Fruit fly (Drosophila melanogaster) whole organism, prepupa: ENCODE data around the gene CG11380.

Experiments used
- CG10669 ChIP-seq: fragments of 200-800 bp; sonication (Bioruptor generic); optimal IDR thresholded peaks from 3 replicates; lab custom pipeline; 2018; ENCODE audit warnings: missing biosample characterization, mild to moderate bottlenecking, missing genetic modification characterization, moderate library complexity
- CG11294 ChIP-seq: fragments of 200-800 bp; sonication (Bioruptor generic); IDR thresholded peaks from 2 replicates; pipeline ENCODE4 v1.3.6; 2022; ENCODE audit warnings: missing biosample characterization, missing genetic modification characterization
- CG11762 ChIP-seq: fragments of 200-800 bp; sonication (Bioruptor generic); optimal IDR thresholded peaks from 3 replicates; lab custom pipeline; 2016; ENCODE audit warnings: missing biosample characterization, missing genetic modification characterization; ENCODE audit not compliant: insufficient read depth
- CG11902 ChIP-seq: fragments of 200-800 bp; sonication (Bioruptor generic); optimal IDR thresholded peaks from 3 replicates; lab custom pipeline; 2016; ENCODE audit warnings: missing biosample characterization, missing genetic modification characterization
- CG15336 ChIP-seq: fragments of 200-800 bp; sonication (Bioruptor generic); IDR thresholded peaks from 2 replicates; pipeline ENCODE4 v1.3.6; 2022; ENCODE audit warnings: missing biosample characterization, missing genetic modification characterization
- CG1621 ChIP-seq: fragments of 200-800 bp; sonication (Bioruptor generic); optimal IDR thresholded peaks from 3 replicates; lab custom pipeline; 2018; ENCODE audit warnings: missing biosample characterization, mild to moderate bottlenecking, missing genetic modification characterization
- CG3032 ChIP-seq: fragments of 200-800 bp; optimal IDR thresholded peaks from 2 replicates; lab custom pipeline; 2019; ENCODE audit warnings: missing biosample characterization, mild to moderate bottlenecking, missing genetic modification characterization, moderate library complexity
- CG34406 ChIP-seq: fragments of 200-800 bp; sonication (Bioruptor generic); optimal IDR thresholded peaks from 3 replicates; lab custom pipeline; 2016; ENCODE audit warnings: missing biosample characterization, missing genetic modification characterization
- CG3919 ChIP-seq: fragments of 200-800 bp; sonication (Bioruptor generic); optimal IDR thresholded peaks from 3 replicates; lab custom pipeline; 2016; ENCODE audit warnings: missing biosample characterization, missing genetic modification characterization
- CG4318 ChIP-seq: fragments of 200-800 bp; sonication (Bioruptor generic); optimal IDR thresholded peaks from 3 replicates; lab custom pipeline; 2017; ENCODE audit warnings: missing biosample characterization, mild to moderate bottlenecking, missing genetic modification characterization
- CG6792 ChIP-seq: fragments of 200-800 bp; sonication (Bioruptor generic); optimal IDR thresholded peaks from 3 replicates; lab custom pipeline; 2016; ENCODE audit warnings: missing biosample characterization, missing genetic modification characterization
- CG6808 ChIP-seq: fragments of 200-800 bp; sonication (Bioruptor generic); optimal IDR thresholded peaks from 3 replicates; lab custom pipeline; 2017; ENCODE audit warnings: missing biosample characterization, missing genetic modification characterization, mild to moderate bottlenecking, moderate library complexity, missing genetic modification reagents
- CG6854 ChIP-seq: fragments of 200-800 bp; sonication (Bioruptor generic); optimal IDR thresholded peaks from 2 replicates; lab custom pipeline; 2017; ENCODE audit warnings: missing biosample characterization, mild to moderate bottlenecking, missing genetic modification characterization
- CG7368 ChIP-seq: fragments of 200-800 bp; sonication (Bioruptor generic); optimal IDR thresholded peaks from 3 replicates; lab custom pipeline; 2016; ENCODE audit warnings: missing biosample characterization, missing genetic modification characterization
- CG8119 ChIP-seq: fragments of 200-800 bp; sonication (Bioruptor generic); IDR thresholded peaks from 3 replicates; pipeline ENCODE4 v1.3.6; 2022; ENCODE audit warnings: missing biosample characterization, missing genetic modification characterization
- CG9139 ChIP-seq: fragments of 200-800 bp; sonication (Bioruptor generic); optimal IDR thresholded peaks from 3 replicates; lab custom pipeline; 2017; ENCODE audit warnings: missing biosample characterization, mild to moderate bottlenecking, missing genetic modification characterization
- Eip75B ChIP-seq: fragments of 200-800 bp; sonication (Bioruptor generic); optimal IDR thresholded peaks from 3 replicates; lab custom pipeline; 2016; ENCODE audit warnings: missing biosample characterization, missing genetic modification characterization
- Eip78C ChIP-seq: fragments of 200-800 bp; sonication (Bioruptor generic); peaks from one replicate; lab custom pipeline; 2016; ENCODE audit warnings: missing biosample characterization, missing genetic modification characterization
- Eip93F ChIP-seq: fragments of 200-800 bp; sonication (Bioruptor generic); optimal IDR thresholded peaks from 2 replicates; lab custom pipeline; 2016; ENCODE audit warnings: missing biosample characterization, mild to moderate bottlenecking, missing genetic modification characterization
- Ets96B ChIP-seq: fragments of 200-800 bp; optimal IDR thresholded peaks from 2 replicates; lab custom pipeline; 2019; ENCODE audit warnings: missing biosample characterization, mild to moderate bottlenecking, missing genetic modification characterization, moderate library complexity
- Gug ChIP-seq: fragments of 200-800 bp; sonication (Bioruptor generic); IDR thresholded peaks from 2 replicates; pipeline ENCODE4 v1.3.6; 2022; ENCODE audit warnings: missing biosample characterization, missing genetic modification characterization
- Hr38 ChIP-seq: sonication (Bioruptor generic); optimal IDR thresholded peaks from 2 replicates; lab custom pipeline; 2016; ENCODE audit warnings: missing biosample characterization, missing genetic modification characterization
- Hr39 ChIP-seq: fragments of 200-800 bp; sonication (Bioruptor generic); optimal IDR thresholded peaks from 2 replicates; lab custom pipeline; 2016; ENCODE audit warnings: missing biosample characterization, missing genetic modification characterization
- Hr4 ChIP-seq: fragments of 200-800 bp; sonication (Bioruptor generic); optimal IDR thresholded peaks from 3 replicates; lab custom pipeline; 2016; ENCODE audit warnings: missing biosample characterization, missing genetic modification characterization
- Lpt ChIP-seq: fragments of 200-800 bp; sonication (Bioruptor generic); optimal IDR thresholded peaks from 3 replicates; lab custom pipeline; 2016; ENCODE audit warnings: missing biosample characterization, missing genetic modification characterization
- Smox ChIP-seq: fragments of 200-800 bp; sonication (Bioruptor generic); optimal IDR thresholded peaks from 3 replicates; lab custom pipeline; 2016; ENCODE audit warnings: missing biosample characterization, missing genetic modification characterization
- Sox102F ChIP-seq: fragments of 200-800 bp; sonication (Bioruptor generic); optimal IDR thresholded peaks from 2 replicates; lab custom pipeline; 2016; ENCODE audit warnings: missing biosample characterization, mild to moderate bottlenecking, missing genetic modification characterization
- Sox14 ChIP-seq: fragments of 200-800 bp; sonication (Bioruptor generic); optimal IDR thresholded peaks from 3 replicates; lab custom pipeline; 2016; ENCODE audit warnings: missing biosample characterization, missing genetic modification characterization
- Sox15 ChIP-seq: fragments of 200-800 bp; sonication (Bioruptor generic); optimal IDR thresholded peaks from 3 replicates; lab custom pipeline; 2016; ENCODE audit warnings: missing biosample characterization, missing genetic modification characterization
- achi ChIP-seq: fragments of 200-800 bp; sonication (Bioruptor generic); optimal IDR thresholded peaks from 3 replicates; lab custom pipeline; 2016; ENCODE audit warnings: missing biosample characterization, missing genetic modification characterization
- acj6 ChIP-seq: fragments of 200-800 bp; sonication (Bioruptor generic); optimal IDR thresholded peaks from 3 replicates; lab custom pipeline; 2016; ENCODE audit warnings: missing biosample characterization, missing genetic modification characterization
- cyc ChIP-seq: fragments of 200-800 bp; sonication (Bioruptor generic); optimal IDR thresholded peaks from 3 replicates; lab custom pipeline; 2016; ENCODE audit warnings: missing biosample characterization, missing genetic modification characterization
- dac ChIP-seq: fragments of 200-800 bp; sonication (Bioruptor generic); optimal IDR thresholded peaks from 2 replicates; lab custom pipeline; 2017; ENCODE audit warnings: missing biosample characterization, mild to moderate bottlenecking, missing genetic modification characterization
- dsx ChIP-seq: fragments of 200-800 bp; optimal IDR thresholded peaks from 3 replicates; lab custom pipeline; 2019; ENCODE audit warnings: missing biosample characterization, mild to moderate bottlenecking, missing genetic modification characterization, moderate library complexity; ENCODE audit not compliant: poor library complexity, severe bottlenecking
- eg ChIP-seq: fragments of 200-800 bp; sonication (Bioruptor generic); IDR thresholded peaks from 3 replicates; pipeline ENCODE4 v1.3.6; 2022; ENCODE audit warnings: missing biosample characterization, missing genetic modification characterization
- esn ChIP-seq: fragments of 200-800 bp; sonication (Bioruptor generic); optimal IDR thresholded peaks from 2 replicates; lab custom pipeline; 2016; ENCODE audit warnings: missing biosample characterization, mild to moderate bottlenecking, missing genetic modification characterization, moderate library complexity
- fd59A ChIP-seq: fragments of 200-800 bp; sonication (Bioruptor generic); optimal IDR thresholded peaks from 2 replicates; lab custom pipeline; 2017; ENCODE audit warnings: missing biosample characterization, mild to moderate bottlenecking, missing genetic modification characterization, missing genetic modification reagents
- fd85E ChIP-seq: fragments of 200-800 bp; sonication (Bioruptor generic); optimal IDR thresholded peaks from 3 replicates; lab custom pipeline; 2016; ENCODE audit warnings: missing biosample characterization, missing genetic modification characterization
- spab ChIP-seq: fragments of 200-800 bp; sonication (Bioruptor generic); optimal IDR thresholded peaks from 2 replicates; lab custom pipeline; 2017; ENCODE audit warnings: missing biosample characterization, mild to moderate bottlenecking, missing genetic modification characterization, missing genetic modification reagents
- topi ChIP-seq: fragments of 200-800 bp; sonication (Bioruptor generic); optimal IDR thresholded peaks from 3 replicates; lab custom pipeline; 2016; ENCODE audit warnings: missing biosample characterization, missing genetic modification characterization
- vri ChIP-seq: fragments of 200-800 bp; sonication (Bioruptor generic); optimal IDR thresholded peaks from 3 replicates; lab custom pipeline; 2016; ENCODE audit warnings: missing biosample characterization, mild to moderate bottlenecking, missing genetic modification characterization

Gene CG11380

dm6 chrX:1197862-1198261, 6.8 kb downstream of the CG11380 start (continued):
- TF ChIP-seq Ets96B (tag; lab: Kevin White, UChicago) = no peak
- TF ChIP-seq dsx (GFP tag; lab: Kevin White, UChicago) = no peak
- TF ChIP-seq Sox102F = no peak
- TF ChIP-seq dac = no peak
- no peak for TF ChIP-seq acj6 (GFP tag; lab: Kevin White, UChicago)
- TF ChIP-seq esn (GFP tag; lab: Kevin White, UChicago) = no peak
- TF ChIP-seq eg (GFP tag; lab: Robert Waterston, UW) = peak; percentile 78
- TF ChIP-seq CG15336 (GFP tag; lab: Robert Waterston, UW) = peak; percentile 85
- no peak for TF ChIP-seq fd59A
- TF ChIP-seq topi (GFP tag; lab: Kevin White, UChicago) = no peak
- TF ChIP-seq Smox = no peak
- no peak for TF ChIP-seq spab (GFP tag; lab: Kevin White, UChicago)
- peak; percentile 56 for TF ChIP-seq Gug (GFP tag; lab: Robert Waterston, UW)
- TF ChIP-seq Hr38 (GFP tag; lab: Kevin White, UChicago) = no peak
- no peak for TF ChIP-seq achi (GFP tag; lab: Kevin White, UChicago)
- TF ChIP-seq CG11762 = no peak
- TF ChIP-seq CG7368 (GFP tag; lab: Kevin White, UChicago) = no peak
- TF ChIP-seq vri (GFP tag; lab: Kevin White, UChicago) = no peak
- TF ChIP-seq Hr4 = peak; percentile 19
- TF ChIP-seq CG10669 (GFP tag; lab: Kevin White, UChicago) = no peak
- no peak for TF ChIP-seq CG9139 (GFP tag; lab: Kevin White, UChicago)
- no peak for TF ChIP-seq CG6792 (GFP tag; lab: Kevin White, UChicago)
- TF ChIP-seq Eip75B (GFP tag; lab: Kevin White, UChicago) = no peak
- TF ChIP-seq CG6808 (GFP tag; lab: Kevin White, UChicago) = no peak
- TF ChIP-seq CG6854 (GFP tag; lab: Kevin White, UChicago) = no peak
- TF ChIP-seq CG11902 (GFP tag; lab: Kevin White, UChicago) = no peak
- no peak for TF ChIP-seq CG1621 (tag; lab: Kevin White, UChicago)
- no peak for TF ChIP-seq Sox14 (GFP tag; lab: Kevin White, UChicago)
- no peak for TF ChIP-seq fd85E (GFP tag; lab: Kevin White, UChicago)
- TF ChIP-seq CG3032 = no peak
- no peak for TF ChIP-seq Hr39 (GFP tag; lab: Kevin White, UChicago)
- no peak for TF ChIP-seq CG3919 (GFP tag; lab: Kevin White, UChicago)
- TF ChIP-seq cyc (GFP tag; lab: Kevin White, UChicago) = no peak
- peak; percentile 47 for TF ChIP-seq CG4318 (GFP tag; lab: Kevin White, UChicago)
- no peak for TF ChIP-seq CG34406 (GFP tag; lab: Kevin White, UChicago)
- TF ChIP-seq Sox15 (GFP tag; lab: Kevin White, UChicago) = no peak
- TF ChIP-seq, all 60 proteins: peak for 9

- TF ChIP-seq Sox102F = no peak
- no peak for TF ChIP-seq Eip78C (GFP tag; lab: Kevin White, UChicago)
- TF ChIP-seq CG11294 (GFP tag; lab: Robert Waterston, UW) = no peak
- TF ChIP-seq CG8119 = no peak
- no peak for TF ChIP-seq spab (GFP tag; lab: Kevin White, UChicago)
- no peak for TF ChIP-seq cyc (GFP tag; lab: Kevin White, UChicago)
- TF ChIP-seq Eip93F (GFP tag; lab: Kevin White, UChicago) = no peak
- no peak for TF ChIP-seq CG6854 (GFP tag; lab: Kevin White, UChicago)
- no peak for TF ChIP-seq fd85E (GFP tag; lab: Kevin White, UChicago)
- no peak for TF ChIP-seq Lpt
Observed at dm6 chrX:1199246-1199645, 8.1 kb downstream of the CG11380 start, which contains the start of gene CG14625. Gene CG14625, plus strand, starts transcription at chrX:1199546.
